Fruit fly (Drosophila melanogaster) whole organism, embryonic: ENCODE results near the gene CG43880.
A peak's percentile ranks its signal among the peaks of the same experiment; 100 is the strongest.

Source experiments
- Atf3 ChIP-seq: fragments of 200-800 bp; sonication (Bioruptor generic); optimal IDR thresholded peaks from 3 replicates; lab custom pipeline; 2016; ENCODE audit warnings: missing biosample characterization, missing genetic modification characterization
- Bdp1 ChIP-seq: fragments of 200-800 bp; sonication (Bioruptor generic); optimal IDR thresholded peaks from 3 replicates; lab custom pipeline; 2016; ENCODE audit warnings: missing biosample characterization, missing genetic modification characterization
- CG10274 ChIP-seq: fragments of 200-800 bp; sonication (Bioruptor generic); optimal IDR thresholded peaks from 3 replicates; lab custom pipeline; 2017; ENCODE audit warnings: missing biosample characterization, mild to moderate bottlenecking, missing genetic modification characterization
- CG10462 ChIP-seq: fragments of 200-800 bp; sonication (Bioruptor generic); optimal IDR thresholded peaks from 2 replicates; lab custom pipeline; 2016; ENCODE audit warnings: missing biosample characterization, missing genetic modification characterization
- CG11398 ChIP-seq: fragments of 200-800 bp; sonication (Bioruptor generic); optimal IDR thresholded peaks from 2 replicates; lab custom pipeline; 2016; ENCODE audit warnings: missing biosample characterization, missing genetic modification characterization
- CG11695 ChIP-seq: fragments of 200-800 bp; sonication (Bioruptor generic); IDR thresholded peaks from 3 replicates; pipeline ENCODE4 v1.3.6; 2022; ENCODE audit warnings: missing biosample characterization, missing genetic modification characterization
- CG12071 ChIP-seq: fragments of 200-800 bp; sonication (Bioruptor generic); optimal IDR thresholded peaks from 3 replicates; lab custom pipeline; 2018; ENCODE audit warnings: missing biosample characterization, mild to moderate bottlenecking, missing genetic modification characterization
- CG12104 ChIP-seq: fragments of 200-800 bp; sonication (Bioruptor generic); optimal IDR thresholded peaks from 3 replicates; lab custom pipeline; 2016; ENCODE audit warnings: missing biosample characterization, missing genetic modification characterization
- CG1233 ChIP-seq: fragments of 200-800 bp; sonication (Bioruptor generic); optimal IDR thresholded peaks from 4 replicates; lab custom pipeline; 2018; ENCODE audit warnings: missing biosample characterization, mild to moderate bottlenecking, missing genetic modification characterization
- CG13894 ChIP-seq: fragments of 200-800 bp; sonication (Bioruptor generic); optimal IDR thresholded peaks from 3 replicates; lab custom pipeline; 2018; ENCODE audit warnings: missing biosample characterization, mild to moderate bottlenecking, missing genetic modification characterization, moderate library complexity
- CG17328 ChIP-seq: fragments of 200-800 bp; sonication (Bioruptor generic); IDR thresholded peaks from 2 replicates; pipeline ENCODE4 v1.3.6; 2022; ENCODE audit warnings: missing biosample characterization, missing genetic modification characterization
- CG17912 ChIP-seq: fragments of 200-800 bp; sonication (Bioruptor generic); optimal IDR thresholded peaks from 2 replicates; lab custom pipeline; 2018; ENCODE audit warnings: missing biosample characterization, mild to moderate bottlenecking, missing genetic modification characterization
- CG18599 ChIP-seq: fragments of 200-800 bp; sonication (Bioruptor generic); optimal IDR thresholded peaks from 3 replicates; lab custom pipeline; 2017; ENCODE audit warnings: missing biosample characterization, missing genetic modification characterization, mild to moderate bottlenecking, moderate library complexity, missing genetic modification reagents
- CG30403 ChIP-seq: fragments of 200-800 bp; sonication (Bioruptor generic); optimal IDR thresholded peaks from 3 replicates; lab custom pipeline; 2016; ENCODE audit warnings: missing biosample characterization, missing genetic modification characterization
- CG33557 ChIP-seq: fragments of 200-800 bp; sonication (Bioruptor generic); optimal IDR thresholded peaks from 2 replicates; lab custom pipeline; 2019; ENCODE audit warnings: missing biosample characterization, mild to moderate bottlenecking, missing genetic modification characterization, moderate library complexity
- CG42726 ChIP-seq: fragments of 200-800 bp; sonication (Bioruptor generic); IDR thresholded peaks from 2 replicates; pipeline ENCODE4 v1.3.6; 2022; ENCODE audit warnings: missing biosample characterization, missing genetic modification characterization; ENCODE audit not compliant: partially characterized antibody
- CG7839 ChIP-seq: fragments of 200-800 bp; sonication (Bioruptor generic); optimal IDR thresholded peaks from 3 replicates; lab custom pipeline; 2018; ENCODE audit warnings: missing biosample characterization, mild to moderate bottlenecking, missing genetic modification characterization, moderate library complexity
- CG9609 ChIP-seq: fragments of 200-800 bp; sonication (Bioruptor generic); optimal IDR thresholded peaks from 3 replicates; lab custom pipeline; 2016; ENCODE audit warnings: missing biosample characterization, missing genetic modification characterization
- CTCF ChIP-seq: fragments of 200-800 bp; sonication (Bioruptor generic); optimal IDR thresholded peaks from 2 replicates; lab custom pipeline; 2017; ENCODE audit warnings: missing biosample characterization, mild to moderate bottlenecking, missing genetic modification characterization, moderate library complexity
- Dad ChIP-seq: fragments of 200-800 bp; sonication (Bioruptor generic); optimal IDR thresholded peaks from 3 replicates; lab custom pipeline; 2016; ENCODE audit warnings: missing biosample characterization, missing genetic modification characterization
- Dbx ChIP-seq: fragments of 200-800 bp; sonication (Bioruptor generic); IDR thresholded peaks from 3 replicates; pipeline ENCODE4 v1.3.6; 2022; ENCODE audit warnings: missing biosample characterization, missing genetic modification characterization
- E2f1 ChIP-seq: fragments of 200-800 bp; sonication (Bioruptor generic); IDR thresholded peaks from 2 replicates; pipeline ENCODE4 v1.3.6; 2022; ENCODE audit warnings: missing biosample characterization, missing genetic modification characterization
- Fer2 ChIP-seq: fragments of 200-800 bp; sonication (Bioruptor generic); optimal IDR thresholded peaks from 2 replicates; lab custom pipeline; 2018; ENCODE audit warnings: missing biosample characterization, mild to moderate bottlenecking, missing genetic modification characterization, moderate library complexity
- Hr3 ChIP-seq: fragments of 200-800 bp; sonication (Bioruptor generic); optimal IDR thresholded peaks from 3 replicates; lab custom pipeline; 2016; ENCODE audit warnings: missing biosample characterization, missing genetic modification characterization
- Hr51 ChIP-seq, 2 experiments: fragments of 200-800 bp; sonication (Bioruptor generic); optimal IDR thresholded peaks; 2 replicates in 1 of 2; 3 replicates in 1 of 2; lab custom pipeline; 2016 to 2018; ENCODE audit warnings: missing biosample characterization in 2 of 2, missing genetic modification characterization in 2 of 2, mild to moderate bottlenecking in 1 of 2, moderate library complexity in 1 of 2
- Mes4 ChIP-seq: fragments of 200-800 bp; sonication (Bioruptor generic); optimal IDR thresholded peaks from 2 replicates; lab custom pipeline; 2016; ENCODE audit warnings: missing biosample characterization, missing genetic modification characterization
- Nf-YA ChIP-seq: fragments of 200-800 bp; sonication (Bioruptor generic); IDR thresholded peaks from 2 replicates; pipeline ENCODE4 v1.3.6; 2022; ENCODE audit warnings: missing biosample characterization, missing genetic modification characterization
- PHDP ChIP-seq: fragments of 200-800 bp; sonication (Bioruptor generic); optimal IDR thresholded peaks from 3 replicates; lab custom pipeline; 2018; ENCODE audit warnings: missing biosample characterization, mild to moderate bottlenecking, missing genetic modification characterization, moderate library complexity
- Vsx1 ChIP-seq: fragments of 200-800 bp; sonication (Bioruptor generic); optimal IDR thresholded peaks from 2 replicates; lab custom pipeline; 2017; ENCODE audit warnings: missing biosample characterization, mild to moderate bottlenecking, missing genetic modification characterization, missing genetic modification reagents
- ac ChIP-seq: fragments of 200-800 bp; sonication (Bioruptor generic); optimal IDR thresholded peaks from 3 replicates; lab custom pipeline; 2017; ENCODE audit warnings: missing biosample characterization, mild to moderate bottlenecking, missing genetic modification characterization
- ash1 ChIP-seq: fragments of 200-800 bp; sonication (Bioruptor generic); optimal IDR thresholded peaks from 2 replicates; lab custom pipeline; 2018; ENCODE audit warnings: missing biosample characterization, mild to moderate bottlenecking, missing genetic modification characterization
- cad ChIP-seq: fragments of >200 bp; optimal IDR thresholded peaks from 2 replicates; lab custom pipeline; 2017; ENCODE audit warnings: missing biosample characterization, missing genetic modification characterization
- chm ChIP-seq: fragments of 200-800 bp; sonication (Bioruptor generic); IDR thresholded peaks from 2 replicates; pipeline ENCODE4 v1.3.6; 2022; ENCODE audit warnings: missing biosample characterization, missing genetic modification characterization
- ci ChIP-seq: fragments of 200-800 bp; sonication (Bioruptor generic); IDR thresholded peaks from 3 replicates; pipeline ENCODE4 v1.3.6; 2022; ENCODE audit warnings: missing biosample characterization, missing genetic modification characterization
- ewg ChIP-seq: fragments of 200-800 bp; sonication (Bioruptor generic); optimal IDR thresholded peaks from 3 replicates; lab custom pipeline; 2017; ENCODE audit warnings: mild to moderate bottlenecking, missing biosample characterization, missing genetic modification reagents, missing genetic modification characterization
- fd64A ChIP-seq: fragments of 200-800 bp; sonication (Bioruptor generic); optimal IDR thresholded peaks from 3 replicates; lab custom pipeline; 2018; ENCODE audit warnings: missing biosample characterization, mild to moderate bottlenecking, missing genetic modification characterization
- ftz-f1 ChIP-seq: fragments of 200-800 bp; sonication (Bioruptor generic); optimal IDR thresholded peaks from 2 replicates; lab custom pipeline; 2016; ENCODE audit warnings: missing biosample characterization, missing genetic modification characterization
- grn ChIP-seq: fragments of 200-800 bp; sonication (Bioruptor generic); optimal IDR thresholded peaks from 3 replicates; lab custom pipeline; 2017; ENCODE audit warnings: missing biosample characterization, missing genetic modification characterization
- jing ChIP-seq: fragments of 200-800 bp; sonication (Bioruptor generic); optimal IDR thresholded peaks from 2 replicates; lab custom pipeline; 2018; ENCODE audit warnings: missing biosample characterization, mild to moderate bottlenecking, missing genetic modification characterization
- lab ChIP-seq: fragments of 200-800 bp; sonication (Bioruptor generic); optimal IDR thresholded peaks from 3 replicates; lab custom pipeline; 2017; ENCODE audit warnings: missing biosample characterization, missing genetic modification characterization, mild to moderate bottlenecking, moderate library complexity, missing genetic modification reagents
- nau ChIP-seq: fragments of 200-800 bp; sonication (Bioruptor generic); optimal IDR thresholded peaks from 3 replicates; lab custom pipeline; 2017; ENCODE audit warnings: missing biosample characterization, mild to moderate bottlenecking, missing genetic modification characterization, missing genetic modification reagents
- odd ChIP-seq: fragments of 200-800 bp; sonication (Bioruptor generic); optimal IDR thresholded peaks from 2 replicates; lab custom pipeline; 2017; ENCODE audit warnings: missing biosample characterization, mild to moderate bottlenecking, missing genetic modification characterization
- otp ChIP-seq: fragments of 200-800 bp; sonication (Bioruptor generic); IDR thresholded peaks from 3 replicates; pipeline ENCODE4, ENCODE4 v1.3.6; 2022; ENCODE audit warnings: missing biosample characterization, missing genetic modification characterization
- pfk ChIP-seq: fragments of 200-800 bp; sonication (Bioruptor generic); optimal IDR thresholded peaks from 2 replicates; lab custom pipeline; 2018; ENCODE audit warnings: missing biosample characterization, mild to moderate bottlenecking, missing genetic modification characterization, moderate library complexity
- sens ChIP-seq: fragments of 200-800 bp; sonication (Bioruptor generic); peaks from one replicate; lab custom pipeline; 2016; ENCODE audit warnings: missing biosample characterization, missing genetic modification characterization
- shn ChIP-seq: fragments of 200-800 bp; sonication (Bioruptor generic); optimal IDR thresholded peaks from 3 replicates; lab custom pipeline; 2016; ENCODE audit warnings: missing biosample characterization, missing genetic modification characterization
- tio ChIP-seq: fragments of 200-800 bp; sonication (Bioruptor generic); optimal IDR thresholded peaks from 2 replicates; lab custom pipeline; 2017; ENCODE audit warnings: missing biosample characterization, missing genetic modification characterization, inconsistent platforms
- tll ChIP-seq, 2 experiments: fragments of 200-800 bp in 1 of 2; fragments of >200 bp in 1 of 2; sonication (Bioruptor generic) in 1 of 2; optimal IDR thresholded peaks; 2 replicates each; lab custom pipeline; 2017 to 2019; ENCODE audit warnings: missing biosample characterization in 2 of 2, missing genetic modification characterization in 2 of 2, mild to moderate bottlenecking in 1 of 2, moderate library complexity in 1 of 2
- toy ChIP-seq: fragments of 200-800 bp; sonication (Bioruptor generic); IDR thresholded peaks from 2 replicates; pipeline ENCODE4 v1.3.6; 2022; ENCODE audit warnings: missing biosample characterization, missing genetic modification characterization
- ttk ChIP-seq: fragments of 200-800 bp; sonication (Bioruptor generic); IDR thresholded peaks from 2 replicates; pipeline ENCODE4 v2.1.2; 2022; ENCODE audit warnings: missing biosample characterization, missing genetic modification characterization

The CG43880 gene

dm6 chr3L:7978777-7979649 lies 32.9 kb upstream of the CG43880 start, which contains the start of gene nmo (continued):
- TF ChIP-seq Nf-YA (GFP tag; lab: Robert Waterston, UW) = no peak
- no peak for TF ChIP-seq CG11398 (GFP tag; lab: Kevin White, UChicago)
- no peak for TF ChIP-seq E2f1 (GFP tag; lab: Robert Waterston, UW)
- TF ChIP-seq CG7839 (tag; lab: Kevin White, UChicago) = peak; percentile 18
- peak; percentile 14 for TF ChIP-seq nau (GFP tag; lab: Kevin White, UChicago)
- peak; percentile 12 to 17 for TF ChIP-seq Hr51 (GFP tag; optimal IDR thresholded peaks at IDR 0.05; lab: Kevin White, UChicago)
- no peak for TF ChIP-seq CG18599 (GFP tag; lab: Kevin White, UChicago)
- no peak for TF ChIP-seq jing (GFP tag; lab: Kevin White, UChicago)
- no peak for TF ChIP-seq CG9609 (GFP tag; lab: Kevin White, UChicago)
- no peak for TF ChIP-seq CG10274 (GFP tag; lab: Kevin White, UChicago)
- peak; percentile 31 for TF ChIP-seq fd64A (GFP tag; lab: Kevin White, UChicago)
- no peak for TF ChIP-seq Dbx (GFP tag; lab: Robert Waterston, UW)
- no peak for TF ChIP-seq Fer2 (tag; lab: Kevin White, UChicago)
- TF ChIP-seq otp (GFP tag; lab: Robert Waterston, UW) = no peak
- no peak for TF ChIP-seq tll (GFP tag; optimal IDR thresholded peaks at IDR 0.05; lab: Kevin White, UChicago)
- no peak for TF ChIP-seq cad (GFP tag; lab: Kevin White, UChicago)
- TF ChIP-seq shn = no peak
- TF ChIP-seq tio (GFP tag; lab: Kevin White, UChicago) = no peak
- no peak for TF ChIP-seq CG17328
- TF ChIP-seq PHDP (tag; lab: Kevin White, UChicago) = peak; percentile 9
- no peak for TF ChIP-seq ci (GFP tag; lab: Robert Waterston, UW)
- no peak for TF ChIP-seq CG17912 (GFP tag; lab: Kevin White, UChicago)
- TF ChIP-seq CG1233 (GFP tag; lab: Kevin White, UChicago) = no peak
- TF ChIP-seq ftz-f1 (GFP tag; lab: Kevin White, UChicago) = peak; percentile 86
- TF ChIP-seq CG13894 = peak; percentile 43
- TF ChIP-seq Bdp1 (GFP tag; lab: Kevin White, UChicago) = no peak
- TF ChIP-seq chm (GFP tag; lab: Robert Waterston, UW) = no peak
- TF ChIP-seq CTCF (GFP tag; lab: Kevin White, UChicago) = no peak
- TF ChIP-seq ewg (GFP tag; lab: Kevin White, UChicago) = no peak
- TF ChIP-seq sens (GFP tag; lab: Kevin White, UChicago) = peak; percentile 74
- no peak for TF ChIP-seq ttk
- no peak for TF ChIP-seq CG33557 (GFP tag; lab: Kevin White, UChicago)
- TF ChIP-seq pfk (GFP tag; lab: Kevin White, UChicago) = peak; percentile 19
- no peak for TF ChIP-seq Hr3 (GFP tag; lab: Kevin White, UChicago)
- peak; percentile 63 for TF ChIP-seq ash1
- no peak for TF ChIP-seq Atf3 (GFP tag; lab: Kevin White, UChicago)
- peak; percentile 12 for TF ChIP-seq odd (GFP tag; lab: Kevin White, UChicago)
- TF ChIP-seq CG42726 (GFP tag; lab: Robert Waterston, UW) = no peak
- TF ChIP-seq CG30403 (GFP tag; lab: Kevin White, UChicago) = no peak
- no peak for TF ChIP-seq toy (GFP tag; lab: Robert Waterston, UW)
- no peak for TF ChIP-seq Mes4 (GFP tag; lab: Kevin White, UChicago)
- TF ChIP-seq CG12071 (GFP tag; lab: Kevin White, UChicago) = no peak
- TF ChIP-seq lab = peak; percentile 68
- TF ChIP-seq ac (GFP tag; lab: Kevin White, UChicago) = no peak
- TF ChIP-seq Dad (GFP tag; lab: Kevin White, UChicago) = peak; percentile 61
- no peak for TF ChIP-seq CG10462 (GFP tag; lab: Kevin White, UChicago)
- TF ChIP-seq Vsx1 = peak; percentile 10
- TF ChIP-seq CG12104 (GFP tag; lab: Kevin White, UChicago) = no peak
- no peak for TF ChIP-seq CG11695 (GFP tag; lab: Robert Waterston, UW)
- TF ChIP-seq grn (GFP tag; lab: Kevin White, UChicago) = no peak
